Fruit fly (Drosophila melanogaster): ENCODE results near the gene Membrin.

DNA sequence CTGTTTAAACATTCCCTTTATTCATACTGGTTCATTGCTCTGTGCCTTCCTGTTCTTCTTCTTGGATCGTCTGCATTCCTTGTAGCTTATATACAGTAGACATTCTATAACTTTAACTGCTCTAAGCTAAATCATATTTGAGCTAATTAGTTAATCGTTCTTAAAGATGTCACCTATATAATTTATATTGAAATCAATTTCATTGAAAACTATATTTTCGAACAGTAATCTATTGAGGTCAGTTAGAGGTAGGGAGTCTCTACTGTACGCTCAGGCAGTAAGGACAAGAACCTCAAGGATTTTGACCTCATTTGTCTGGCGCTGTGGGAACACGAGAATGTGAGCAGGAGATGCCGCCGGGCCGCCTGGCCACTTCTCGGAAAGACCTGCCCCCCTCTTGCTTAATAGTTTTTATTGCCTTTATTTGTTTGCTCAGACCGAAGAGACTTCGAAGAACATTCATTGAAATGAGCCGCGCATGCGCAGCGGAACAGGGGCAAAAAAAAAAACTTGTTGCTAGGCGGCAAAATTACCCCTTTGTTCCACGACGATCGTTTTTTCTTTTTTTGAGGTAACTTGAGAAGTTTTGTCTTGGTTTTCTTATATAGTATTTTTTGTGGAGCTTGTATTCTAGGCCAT lies 13.5 kb upstream of the Membrin start:
- TF ChIP-seq scrt (GFP tag; optimal IDR thresholded peaks at IDR 0.05) (no peak), jing (GFP tag; optimal IDR thresholded peaks at IDR 0.05) (no peak), row (GFP tag; IDR thresholded peaks at IDR 0.05) (peak; percentile 55)

Measured in whole organism, embryonic.